Fruit fly (Drosophila melanogaster) whole organism: ENCODE measurements around the gene CG15337.

Source experiments
- CG8478 ChIP-seq: fragments of >200 bp; optimal IDR thresholded peaks from 2 replicates; lab custom pipeline; 2018; ENCODE audit warnings: inconsistent platforms
- Dll ChIP-seq: fragments of >200 bp; optimal IDR thresholded peaks from 2 replicates; lab custom pipeline; 2017
- EcR ChIP-seq, 2 experiments: fragments of >200 bp; optimal IDR thresholded peaks; 2 replicates each; lab custom pipeline; 2017; ENCODE audit warnings: missing biosample characterization in 2 of 2, missing genetic modification characterization in 2 of 2, missing genetic modification reagents in 2 of 2
- pan ChIP-seq: fragments of >200 bp; optimal IDR thresholded peaks from 2 replicates; lab custom pipeline; 2017
- psq ChIP-seq: fragments of >200 bp; optimal IDR thresholded peaks from 2 replicates; lab custom pipeline; 2017
- usp ChIP-seq: fragments of >200 bp; optimal IDR thresholded peaks from 2 replicates; lab custom pipeline; 2017; ENCODE audit warnings: missing biosample characterization, missing genetic modification characterization, mixed read lengths

dm6 chrX:8141353-8142066, 18.3 kb upstream of the CG15337 start:
- TF ChIP-seq usp (GFP tag; lab: Kevin White, UChicago), result no peak
- no peak for TF ChIP-seq pan
- TF ChIP-seq Dll (lab: Kevin White, UChicago), result peak; percentile 24
- no peak for TF ChIP-seq EcR (GFP tag; optimal IDR thresholded peaks at IDR 0.05; lab: Kevin White, UChicago)
- no peak for TF ChIP-seq psq (lab: Kevin White, UChicago)
- peak; percentile 87 for TF ChIP-seq CG8478 (lab: Kevin White, UChicago)
